Fruit fly (Drosophila melanogaster) whole organism, prepupa: ENCODE data around the gene Dh31.

ENCODE experiments used
- Blimp-1 ChIP-seq: fragments of 200-800 bp; sonication (Bioruptor generic); optimal IDR thresholded peaks from 3 replicates; lab custom pipeline; 2017; ENCODE audit warnings: missing biosample characterization, missing genetic modification characterization, mild to moderate bottlenecking, moderate library complexity, missing genetic modification reagents
- CG10669 ChIP-seq: fragments of 200-800 bp; sonication (Bioruptor generic); optimal IDR thresholded peaks from 3 replicates; lab custom pipeline; 2018; ENCODE audit warnings: missing biosample characterization, mild to moderate bottlenecking, missing genetic modification characterization, moderate library complexity
- CG11902 ChIP-seq: fragments of 200-800 bp; sonication (Bioruptor generic); optimal IDR thresholded peaks from 3 replicates; lab custom pipeline; 2016; ENCODE audit warnings: missing biosample characterization, missing genetic modification characterization
- CG15336 ChIP-seq: fragments of 200-800 bp; sonication (Bioruptor generic); IDR thresholded peaks from 2 replicates; pipeline ENCODE4 v1.3.6; 2022; ENCODE audit warnings: missing biosample characterization, missing genetic modification characterization
- CG16779 ChIP-seq: fragments of 200-800 bp; sonication (Bioruptor generic); optimal IDR thresholded peaks from 3 replicates; lab custom pipeline; 2017; ENCODE audit warnings: missing biosample characterization, mild to moderate bottlenecking, missing genetic modification characterization
- CG3032 ChIP-seq: fragments of 200-800 bp; optimal IDR thresholded peaks from 2 replicates; lab custom pipeline; 2019; ENCODE audit warnings: missing biosample characterization, mild to moderate bottlenecking, missing genetic modification characterization, moderate library complexity
- CG31627 ChIP-seq: fragments of 200-800 bp; sonication (Bioruptor generic); optimal IDR thresholded peaks from 3 replicates; lab custom pipeline; 2016; ENCODE audit warnings: missing biosample characterization, missing genetic modification characterization
- CG32006 ChIP-seq: fragments of 200-800 bp; sonication (Bioruptor generic); optimal IDR thresholded peaks from 3 replicates; lab custom pipeline; 2017; ENCODE audit warnings: missing biosample characterization, mild to moderate bottlenecking, missing genetic modification characterization
- CG4318 ChIP-seq: fragments of 200-800 bp; sonication (Bioruptor generic); optimal IDR thresholded peaks from 3 replicates; lab custom pipeline; 2017; ENCODE audit warnings: missing biosample characterization, mild to moderate bottlenecking, missing genetic modification characterization
- CG6163 ChIP-seq: fragments of 200-800 bp; sonication (Bioruptor generic); IDR thresholded peaks from 3 replicates; pipeline ENCODE4 v1.3.6; 2022; ENCODE audit warnings: missing biosample characterization, missing genetic modification characterization
- CG6276 ChIP-seq: fragments of 200-800 bp; sonication (Bioruptor generic); optimal IDR thresholded peaks from 2 replicates; lab custom pipeline; 2017; ENCODE audit warnings: missing biosample characterization, mild to moderate bottlenecking, missing genetic modification characterization
- CG7368 ChIP-seq: fragments of 200-800 bp; sonication (Bioruptor generic); optimal IDR thresholded peaks from 3 replicates; lab custom pipeline; 2016; ENCODE audit warnings: missing biosample characterization, missing genetic modification characterization
- CG8119 ChIP-seq: fragments of 200-800 bp; sonication (Bioruptor generic); IDR thresholded peaks from 3 replicates; pipeline ENCODE4 v1.3.6; 2022; ENCODE audit warnings: missing biosample characterization, missing genetic modification characterization
- CG8319 ChIP-seq: fragments of 200-800 bp; sonication (Bioruptor generic); optimal IDR thresholded peaks from 3 replicates; lab custom pipeline; 2016; ENCODE audit warnings: missing biosample characterization, missing genetic modification characterization
- CG8632 ChIP-seq: fragments of 200-800 bp; sonication (Bioruptor generic); optimal IDR thresholded peaks from 3 replicates; lab custom pipeline; 2016; ENCODE audit warnings: missing biosample characterization, missing genetic modification characterization
- CG9139 ChIP-seq: fragments of 200-800 bp; sonication (Bioruptor generic); optimal IDR thresholded peaks from 3 replicates; lab custom pipeline; 2017; ENCODE audit warnings: missing biosample characterization, mild to moderate bottlenecking, missing genetic modification characterization
- Eip75B ChIP-seq: fragments of 200-800 bp; sonication (Bioruptor generic); optimal IDR thresholded peaks from 3 replicates; lab custom pipeline; 2016; ENCODE audit warnings: missing biosample characterization, missing genetic modification characterization
- Eip78C ChIP-seq: fragments of 200-800 bp; sonication (Bioruptor generic); peaks from one replicate; lab custom pipeline; 2016; ENCODE audit warnings: missing biosample characterization, missing genetic modification characterization
- Ets21C ChIP-seq: fragments of 200-800 bp; sonication (Bioruptor generic); optimal IDR thresholded peaks from 3 replicates; lab custom pipeline; 2016; ENCODE audit warnings: missing biosample characterization, missing genetic modification characterization
- Gug ChIP-seq: fragments of 200-800 bp; sonication (Bioruptor generic); IDR thresholded peaks from 2 replicates; pipeline ENCODE4 v1.3.6; 2022; ENCODE audit warnings: missing biosample characterization, missing genetic modification characterization
- Hr38 ChIP-seq: sonication (Bioruptor generic); optimal IDR thresholded peaks from 2 replicates; lab custom pipeline; 2016; ENCODE audit warnings: missing biosample characterization, missing genetic modification characterization
- Hr39 ChIP-seq: fragments of 200-800 bp; sonication (Bioruptor generic); optimal IDR thresholded peaks from 2 replicates; lab custom pipeline; 2016; ENCODE audit warnings: missing biosample characterization, missing genetic modification characterization
- Hr4 ChIP-seq: fragments of 200-800 bp; sonication (Bioruptor generic); optimal IDR thresholded peaks from 3 replicates; lab custom pipeline; 2016; ENCODE audit warnings: missing biosample characterization, missing genetic modification characterization
- Met ChIP-seq: fragments of 200-800 bp; sonication (Bioruptor generic); optimal IDR thresholded peaks from 3 replicates; lab custom pipeline; 2016; ENCODE audit warnings: missing biosample characterization, missing genetic modification characterization
- Sox102F ChIP-seq: fragments of 200-800 bp; sonication (Bioruptor generic); optimal IDR thresholded peaks from 2 replicates; lab custom pipeline; 2016; ENCODE audit warnings: missing biosample characterization, mild to moderate bottlenecking, missing genetic modification characterization
- Sox14 ChIP-seq: fragments of 200-800 bp; sonication (Bioruptor generic); optimal IDR thresholded peaks from 3 replicates; lab custom pipeline; 2016; ENCODE audit warnings: missing biosample characterization, missing genetic modification characterization
- Sox15 ChIP-seq: fragments of 200-800 bp; sonication (Bioruptor generic); optimal IDR thresholded peaks from 3 replicates; lab custom pipeline; 2016; ENCODE audit warnings: missing biosample characterization, missing genetic modification characterization
- acj6 ChIP-seq: fragments of 200-800 bp; sonication (Bioruptor generic); optimal IDR thresholded peaks from 3 replicates; lab custom pipeline; 2016; ENCODE audit warnings: missing biosample characterization, missing genetic modification characterization
- dac ChIP-seq: fragments of 200-800 bp; sonication (Bioruptor generic); optimal IDR thresholded peaks from 2 replicates; lab custom pipeline; 2017; ENCODE audit warnings: missing biosample characterization, mild to moderate bottlenecking, missing genetic modification characterization
- dsx ChIP-seq: fragments of 200-800 bp; optimal IDR thresholded peaks from 3 replicates; lab custom pipeline; 2019; ENCODE audit warnings: missing biosample characterization, mild to moderate bottlenecking, missing genetic modification characterization, moderate library complexity; ENCODE audit not compliant: poor library complexity, severe bottlenecking
- eg ChIP-seq: fragments of 200-800 bp; sonication (Bioruptor generic); IDR thresholded peaks from 3 replicates; pipeline ENCODE4 v1.3.6; 2022; ENCODE audit warnings: missing biosample characterization, missing genetic modification characterization
- esn ChIP-seq: fragments of 200-800 bp; sonication (Bioruptor generic); optimal IDR thresholded peaks from 2 replicates; lab custom pipeline; 2016; ENCODE audit warnings: missing biosample characterization, mild to moderate bottlenecking, missing genetic modification characterization, moderate library complexity
- fkh ChIP-seq: fragments of 200-800 bp; sonication (Bioruptor generic); optimal IDR thresholded peaks from 3 replicates; lab custom pipeline; 2017; ENCODE audit warnings: missing biosample characterization, mild to moderate bottlenecking, missing genetic modification characterization, moderate library complexity
- lz ChIP-seq: fragments of 200-800 bp; sonication (Bioruptor generic); optimal IDR thresholded peaks from 3 replicates; lab custom pipeline; 2016; ENCODE audit warnings: missing biosample characterization, missing genetic modification characterization
- net ChIP-seq: fragments of 200-800 bp; sonication (Bioruptor generic); optimal IDR thresholded peaks from 3 replicates; lab custom pipeline; 2016; ENCODE audit warnings: missing biosample characterization, missing genetic modification characterization
- pdm3 ChIP-seq: fragments of 200-800 bp; sonication (Bioruptor generic); optimal IDR thresholded peaks from 3 replicates; lab custom pipeline; 2016; ENCODE audit warnings: missing biosample characterization, missing genetic modification characterization
- salr ChIP-seq, 2 experiments: fragments of 200-800 bp; sonication (Bioruptor generic); optimal IDR thresholded peaks; 3 replicates each; lab custom pipeline; 2016 to 2018; ENCODE audit warnings: missing biosample characterization in 2 of 2, missing genetic modification characterization in 2 of 2, mild to moderate bottlenecking in 1 of 2
- spab ChIP-seq: fragments of 200-800 bp; sonication (Bioruptor generic); optimal IDR thresholded peaks from 2 replicates; lab custom pipeline; 2017; ENCODE audit warnings: missing biosample characterization, mild to moderate bottlenecking, missing genetic modification characterization, missing genetic modification reagents
- ss ChIP-seq, 2 experiments: fragments of 200-800 bp; sonication (Bioruptor generic); optimal IDR thresholded peaks; 2 replicates in 1 of 2; 3 replicates in 1 of 2; lab custom pipeline; 2017 to 2018; ENCODE audit warnings: mild to moderate bottlenecking in 2 of 2, missing biosample characterization in 2 of 2, missing genetic modification characterization in 2 of 2, moderate library complexity in 1 of 2
- svp ChIP-seq: fragments of 200-800 bp; sonication (Bioruptor generic); peaks from one replicate; lab custom pipeline; 2016; ENCODE audit warnings: missing biosample characterization, missing genetic modification characterization
- vri ChIP-seq: fragments of 200-800 bp; sonication (Bioruptor generic); optimal IDR thresholded peaks from 3 replicates; lab custom pipeline; 2016; ENCODE audit warnings: missing biosample characterization, mild to moderate bottlenecking, missing genetic modification characterization

Gene Dh31

DNA sequence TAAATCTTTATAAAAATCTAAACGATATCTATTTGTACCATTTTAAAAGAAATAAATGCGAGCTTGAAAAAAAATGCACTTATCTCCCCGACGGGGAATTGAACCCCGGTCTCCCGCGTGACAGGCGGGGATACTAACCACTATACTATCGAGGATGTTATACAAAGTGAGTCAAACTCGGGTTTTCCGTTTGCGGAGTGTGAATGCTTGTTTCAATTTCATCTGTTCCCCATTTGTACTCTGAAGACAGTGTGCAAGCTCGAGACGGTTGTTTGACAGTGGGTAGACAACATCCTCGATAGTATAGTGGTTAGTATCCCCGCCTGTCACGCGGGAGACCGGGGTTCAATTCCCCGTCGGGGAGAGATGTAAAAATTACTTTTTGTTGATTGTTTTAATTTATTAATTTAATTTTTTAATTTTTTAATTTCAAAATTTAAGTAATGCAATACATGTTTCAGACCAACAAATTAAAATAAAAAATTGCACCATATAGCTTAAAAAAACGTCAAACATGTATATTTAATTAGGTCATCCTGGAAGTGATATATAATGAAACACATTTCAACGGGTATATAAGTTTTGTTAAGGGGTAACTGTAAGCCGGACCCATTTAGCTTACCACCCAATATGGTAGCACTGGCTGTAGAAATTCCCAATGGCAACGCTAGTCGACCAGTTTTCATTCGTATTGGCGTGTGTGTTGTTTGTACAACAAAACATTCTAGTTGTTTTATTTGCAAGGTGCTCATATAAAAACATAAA is 35.0 kb upstream of the Dh31 start, which contains the start of gene Sema1a (continued):
- TF ChIP-seq CG6276 (GFP tag; lab: Kevin White, UChicago), result peak; percentile 65
- TF ChIP-seq CG11902 (GFP tag; lab: Kevin White, UChicago), result peak; percentile 32
- peak; percentile 43 for TF ChIP-seq Hr39 (GFP tag; lab: Kevin White, UChicago)
- TF ChIP-seq dac (GFP tag; lab: Kevin White, UChicago), result peak; percentile 75
- TF ChIP-seq CG3032 (tag; lab: Kevin White, UChicago), result peak; percentile 21
- TF ChIP-seq Ets21C (GFP tag; lab: Kevin White, UChicago), result peak; percentile 32
- TF ChIP-seq Sox15, result no peak
- TF ChIP-seq CG8119 (GFP tag; lab: Robert Waterston, UW), result peak; percentile 71; the same call in 2 of the 3 replicates
- peak; percentile 42 for TF ChIP-seq lz (GFP tag; lab: Kevin White, UChicago)
- TF ChIP-seq esn (GFP tag; lab: Kevin White, UChicago), result peak; percentile 58
- peak; percentile 74 for TF ChIP-seq CG16779 (tag; lab: Kevin White, UChicago)
- TF ChIP-seq Sox102F (GFP tag; lab: Kevin White, UChicago), result peak; percentile 75
- peak in 1 of 2 experiments; percentile 39 for TF ChIP-seq ss (GFP tag; optimal IDR thresholded peaks at IDR 0.05; lab: Kevin White, UChicago)
- TF ChIP-seq spab (GFP tag; lab: Kevin White, UChicago), result no peak
- peak; percentile 90 for TF ChIP-seq Hr4 (GFP tag; lab: Kevin White, UChicago)
- TF ChIP-seq CG31627 (GFP tag; lab: Kevin White, UChicago), result peak; percentile 82
- peak; percentile 63 for TF ChIP-seq Sox14 (GFP tag; lab: Kevin White, UChicago)
- peak; percentile 82 for TF ChIP-seq eg (GFP tag; lab: Robert Waterston, UW)
- TF ChIP-seq pdm3, result peak; percentile 39
- no peak for TF ChIP-seq CG9139
- TF ChIP-seq CG10669 (GFP tag; lab: Kevin White, UChicago), result no peak
- TF ChIP-seq Hr38 (GFP tag; lab: Kevin White, UChicago), result no peak
- TF ChIP-seq Gug, result peak; percentile 51
- peak; percentile 63 for TF ChIP-seq net (GFP tag; lab: Kevin White, UChicago)
- TF ChIP-seq Eip78C (GFP tag; lab: Kevin White, UChicago), result peak; percentile 77

DNA sequence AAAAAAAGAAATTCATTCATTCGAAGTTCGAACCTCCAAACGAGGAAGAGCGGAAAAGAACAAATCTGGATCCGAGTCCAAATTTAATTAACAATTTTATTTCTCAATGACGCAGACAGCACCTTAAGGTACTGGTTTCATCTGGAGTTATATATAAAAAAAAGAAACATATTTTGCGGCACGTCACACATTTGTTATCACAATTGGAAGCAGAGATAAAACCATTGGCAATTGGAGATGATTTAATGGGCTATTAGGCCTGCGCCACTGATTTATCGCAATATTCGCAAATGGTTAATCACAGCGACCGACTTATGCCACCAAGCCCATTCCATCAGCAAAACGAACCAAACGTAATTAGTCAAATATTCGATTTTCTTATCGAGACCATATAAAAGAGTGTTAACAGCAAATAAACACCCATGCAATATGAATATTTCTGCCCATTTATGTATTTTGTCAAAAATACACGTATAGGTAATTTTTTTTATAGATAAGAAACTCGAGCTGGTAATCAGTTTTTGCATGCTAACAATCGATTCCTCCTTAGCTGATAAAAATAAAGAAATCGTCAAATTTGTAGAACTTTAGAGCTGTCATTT is 31.9 kb upstream of the Dh31 start:
- peak; percentile 52 for TF ChIP-seq svp
- TF ChIP-seq vri (GFP tag; lab: Kevin White, UChicago), result peak; percentile 70
- TF ChIP-seq CG7368, result no peak
- TF ChIP-seq, all 60 proteins: peak for 2

DNA sequence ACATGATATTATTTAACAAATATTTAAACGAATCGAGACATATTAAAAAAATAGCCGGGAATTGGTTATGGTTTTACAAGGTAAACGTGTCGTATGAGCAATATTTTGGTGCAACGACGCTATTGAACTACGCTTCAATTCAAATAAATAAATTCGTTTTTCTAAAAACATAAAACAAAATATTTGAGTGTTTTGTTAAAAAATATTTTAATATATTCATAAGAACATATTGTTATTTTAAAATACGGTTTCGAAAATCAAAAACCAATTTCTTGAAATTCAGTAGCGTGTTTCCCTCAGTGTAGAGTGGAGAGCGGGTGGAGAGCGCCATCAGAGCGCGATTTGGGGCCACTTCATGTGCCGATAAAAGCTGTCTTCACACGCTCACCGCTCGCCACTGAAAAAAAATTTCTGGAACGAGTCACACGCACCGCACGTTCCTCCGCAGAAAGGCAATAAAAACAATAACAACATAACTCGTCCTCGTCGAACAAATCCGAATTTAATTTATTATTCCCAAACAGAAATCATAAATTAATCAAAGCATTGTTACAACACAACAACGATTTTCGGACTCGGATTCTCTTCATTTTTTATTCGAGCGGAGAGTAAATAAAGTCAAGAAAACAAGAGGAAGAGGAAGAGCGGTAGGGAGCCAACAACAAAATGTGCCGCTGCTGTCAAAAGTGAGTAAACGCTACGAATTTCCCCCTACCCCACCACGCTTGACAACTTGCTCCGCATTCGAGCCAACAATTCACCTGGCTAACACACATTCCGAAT is 28.9 kb upstream of the Dh31 start:
- TF ChIP-seq CG8319 (GFP tag; lab: Kevin White, UChicago) (peak; percentile 79), CG8632 (GFP tag; lab: Kevin White, UChicago) (peak; percentile 89), CG31627 (GFP tag; lab: Kevin White, UChicago) (peak; percentile 74), Blimp-1 (GFP tag; lab: Kevin White, UChicago) (peak; percentile 89), salr (GFP tag; optimal IDR thresholded peaks at IDR 0.05; lab: Kevin White, UChicago) (peak; percentile 53 to 95), lz (GFP tag; lab: Kevin White, UChicago) (peak; percentile 84), Eip78C (GFP tag; lab: Kevin White, UChicago) (peak; percentile 93), Ets21C (GFP tag; lab: Kevin White, UChicago) (peak; percentile 51), fkh (peak; percentile 40), acj6 (GFP tag; lab: Kevin White, UChicago) (peak; percentile 92), esn (GFP tag; lab: Kevin White, UChicago) (peak; percentile 92), CG10669 (GFP tag; lab: Kevin White, UChicago) (peak; percentile 91), CG3032 (tag; lab: Kevin White, UChicago) (peak; percentile 94), dsx (GFP tag; lab: Kevin White, UChicago) (peak; percentile 84), vri (GFP tag; lab: Kevin White, UChicago) (peak; percentile 71), Hr39 (GFP tag; lab: Kevin White, UChicago) (peak; percentile 67), Eip75B (peak; percentile 83), CG15336 (GFP tag; lab: Robert Waterston, UW) (peak; percentile 83; the same call in 1 of the 2 replicates), Hr38 (GFP tag; lab: Kevin White, UChicago) (no peak), CG4318 (GFP tag; lab: Kevin White, UChicago) (peak; percentile 92), Met (GFP tag; lab: Kevin White, UChicago) (peak; percentile 81), spab (GFP tag; lab: Kevin White, UChicago) (peak; percentile 91), CG6276 (GFP tag; lab: Kevin White, UChicago) (peak; percentile 94), CG32006 (peak; percentile 97), CG6163 (GFP tag; lab: Robert Waterston, UW) (peak; percentile 68), CG9139 (peak; percentile 72), Sox102F (GFP tag; lab: Kevin White, UChicago) (peak; percentile 83), net (GFP tag; lab: Kevin White, UChicago) (peak; percentile 86), CG7368 (peak; percentile 59)
